Fruit fly (Drosophila melanogaster) whole organism, prepupa: ENCODE measurements around the gene nanos.

Source experiments
- Blimp-1 ChIP-seq: fragments of 200-800 bp; sonication (Bioruptor generic); optimal IDR thresholded peaks from 3 replicates; lab custom pipeline; 2017; ENCODE audit warnings: missing biosample characterization, missing genetic modification characterization, mild to moderate bottlenecking, moderate library complexity, missing genetic modification reagents
- CG10631 ChIP-seq: fragments of 200-800 bp; sonication (Bioruptor generic); optimal IDR thresholded peaks from 2 replicates; lab custom pipeline; 2016; ENCODE audit warnings: missing biosample characterization, missing genetic modification characterization
- CG10669 ChIP-seq: fragments of 200-800 bp; sonication (Bioruptor generic); optimal IDR thresholded peaks from 3 replicates; lab custom pipeline; 2018; ENCODE audit warnings: missing biosample characterization, mild to moderate bottlenecking, missing genetic modification characterization, moderate library complexity
- CG11294 ChIP-seq: fragments of 200-800 bp; sonication (Bioruptor generic); IDR thresholded peaks from 2 replicates; pipeline ENCODE4 v1.3.6; 2022; ENCODE audit warnings: missing biosample characterization, missing genetic modification characterization
- CG11762 ChIP-seq: fragments of 200-800 bp; sonication (Bioruptor generic); optimal IDR thresholded peaks from 3 replicates; lab custom pipeline; 2016; ENCODE audit warnings: missing biosample characterization, missing genetic modification characterization; ENCODE audit not compliant: insufficient read depth
- CG11902 ChIP-seq: fragments of 200-800 bp; sonication (Bioruptor generic); optimal IDR thresholded peaks from 3 replicates; lab custom pipeline; 2016; ENCODE audit warnings: missing biosample characterization, missing genetic modification characterization
- CG15336 ChIP-seq: fragments of 200-800 bp; sonication (Bioruptor generic); IDR thresholded peaks from 2 replicates; pipeline ENCODE4 v1.3.6; 2022; ENCODE audit warnings: missing biosample characterization, missing genetic modification characterization
- CG1621 ChIP-seq: fragments of 200-800 bp; sonication (Bioruptor generic); optimal IDR thresholded peaks from 3 replicates; lab custom pipeline; 2018; ENCODE audit warnings: missing biosample characterization, mild to moderate bottlenecking, missing genetic modification characterization
- CG3032 ChIP-seq: fragments of 200-800 bp; optimal IDR thresholded peaks from 2 replicates; lab custom pipeline; 2019; ENCODE audit warnings: missing biosample characterization, mild to moderate bottlenecking, missing genetic modification characterization, moderate library complexity
- CG31627 ChIP-seq: fragments of 200-800 bp; sonication (Bioruptor generic); optimal IDR thresholded peaks from 3 replicates; lab custom pipeline; 2016; ENCODE audit warnings: missing biosample characterization, missing genetic modification characterization
- CG32006 ChIP-seq: fragments of 200-800 bp; sonication (Bioruptor generic); optimal IDR thresholded peaks from 3 replicates; lab custom pipeline; 2017; ENCODE audit warnings: missing biosample characterization, mild to moderate bottlenecking, missing genetic modification characterization
- CG34406 ChIP-seq: fragments of 200-800 bp; sonication (Bioruptor generic); optimal IDR thresholded peaks from 3 replicates; lab custom pipeline; 2016; ENCODE audit warnings: missing biosample characterization, missing genetic modification characterization
- CG3919 ChIP-seq: fragments of 200-800 bp; sonication (Bioruptor generic); optimal IDR thresholded peaks from 3 replicates; lab custom pipeline; 2016; ENCODE audit warnings: missing biosample characterization, missing genetic modification characterization
- CG6163 ChIP-seq: fragments of 200-800 bp; sonication (Bioruptor generic); IDR thresholded peaks from 3 replicates; pipeline ENCODE4 v1.3.6; 2022; ENCODE audit warnings: missing biosample characterization, missing genetic modification characterization
- CG6792 ChIP-seq: fragments of 200-800 bp; sonication (Bioruptor generic); optimal IDR thresholded peaks from 3 replicates; lab custom pipeline; 2016; ENCODE audit warnings: missing biosample characterization, missing genetic modification characterization
- CG6808 ChIP-seq: fragments of 200-800 bp; sonication (Bioruptor generic); optimal IDR thresholded peaks from 3 replicates; lab custom pipeline; 2017; ENCODE audit warnings: missing biosample characterization, missing genetic modification characterization, mild to moderate bottlenecking, moderate library complexity, missing genetic modification reagents
- CG6854 ChIP-seq: fragments of 200-800 bp; sonication (Bioruptor generic); optimal IDR thresholded peaks from 2 replicates; lab custom pipeline; 2017; ENCODE audit warnings: missing biosample characterization, mild to moderate bottlenecking, missing genetic modification characterization
- CG7368 ChIP-seq: fragments of 200-800 bp; sonication (Bioruptor generic); optimal IDR thresholded peaks from 3 replicates; lab custom pipeline; 2016; ENCODE audit warnings: missing biosample characterization, missing genetic modification characterization
- CG8119 ChIP-seq: fragments of 200-800 bp; sonication (Bioruptor generic); IDR thresholded peaks from 3 replicates; pipeline ENCODE4 v1.3.6; 2022; ENCODE audit warnings: missing biosample characterization, missing genetic modification characterization
- CG8319 ChIP-seq: fragments of 200-800 bp; sonication (Bioruptor generic); optimal IDR thresholded peaks from 3 replicates; lab custom pipeline; 2016; ENCODE audit warnings: missing biosample characterization, missing genetic modification characterization
- CG8632 ChIP-seq: fragments of 200-800 bp; sonication (Bioruptor generic); optimal IDR thresholded peaks from 3 replicates; lab custom pipeline; 2016; ENCODE audit warnings: missing biosample characterization, missing genetic modification characterization
- CG9139 ChIP-seq: fragments of 200-800 bp; sonication (Bioruptor generic); optimal IDR thresholded peaks from 3 replicates; lab custom pipeline; 2017; ENCODE audit warnings: missing biosample characterization, mild to moderate bottlenecking, missing genetic modification characterization
- Eip75B ChIP-seq: fragments of 200-800 bp; sonication (Bioruptor generic); optimal IDR thresholded peaks from 3 replicates; lab custom pipeline; 2016; ENCODE audit warnings: missing biosample characterization, missing genetic modification characterization
- Eip78C ChIP-seq: fragments of 200-800 bp; sonication (Bioruptor generic); peaks from one replicate; lab custom pipeline; 2016; ENCODE audit warnings: missing biosample characterization, missing genetic modification characterization
- Eip93F ChIP-seq: fragments of 200-800 bp; sonication (Bioruptor generic); optimal IDR thresholded peaks from 2 replicates; lab custom pipeline; 2016; ENCODE audit warnings: missing biosample characterization, mild to moderate bottlenecking, missing genetic modification characterization
- Ets21C ChIP-seq: fragments of 200-800 bp; sonication (Bioruptor generic); optimal IDR thresholded peaks from 3 replicates; lab custom pipeline; 2016; ENCODE audit warnings: missing biosample characterization, missing genetic modification characterization
- Ets96B ChIP-seq: fragments of 200-800 bp; optimal IDR thresholded peaks from 2 replicates; lab custom pipeline; 2019; ENCODE audit warnings: missing biosample characterization, mild to moderate bottlenecking, missing genetic modification characterization, moderate library complexity
- Gug ChIP-seq: fragments of 200-800 bp; sonication (Bioruptor generic); IDR thresholded peaks from 2 replicates; pipeline ENCODE4 v1.3.6; 2022; ENCODE audit warnings: missing biosample characterization, missing genetic modification characterization
- Hr39 ChIP-seq: fragments of 200-800 bp; sonication (Bioruptor generic); optimal IDR thresholded peaks from 2 replicates; lab custom pipeline; 2016; ENCODE audit warnings: missing biosample characterization, missing genetic modification characterization
- Hr4 ChIP-seq: fragments of 200-800 bp; sonication (Bioruptor generic); optimal IDR thresholded peaks from 3 replicates; lab custom pipeline; 2016; ENCODE audit warnings: missing biosample characterization, missing genetic modification characterization
- Lpt ChIP-seq: fragments of 200-800 bp; sonication (Bioruptor generic); optimal IDR thresholded peaks from 3 replicates; lab custom pipeline; 2016; ENCODE audit warnings: missing biosample characterization, missing genetic modification characterization
- Met ChIP-seq: fragments of 200-800 bp; sonication (Bioruptor generic); optimal IDR thresholded peaks from 3 replicates; lab custom pipeline; 2016; ENCODE audit warnings: missing biosample characterization, missing genetic modification characterization
- Sox102F ChIP-seq: fragments of 200-800 bp; sonication (Bioruptor generic); optimal IDR thresholded peaks from 2 replicates; lab custom pipeline; 2016; ENCODE audit warnings: missing biosample characterization, mild to moderate bottlenecking, missing genetic modification characterization
- Sox14 ChIP-seq: fragments of 200-800 bp; sonication (Bioruptor generic); optimal IDR thresholded peaks from 3 replicates; lab custom pipeline; 2016; ENCODE audit warnings: missing biosample characterization, missing genetic modification characterization
- Sox15 ChIP-seq: fragments of 200-800 bp; sonication (Bioruptor generic); optimal IDR thresholded peaks from 3 replicates; lab custom pipeline; 2016; ENCODE audit warnings: missing biosample characterization, missing genetic modification characterization
- achi ChIP-seq: fragments of 200-800 bp; sonication (Bioruptor generic); optimal IDR thresholded peaks from 3 replicates; lab custom pipeline; 2016; ENCODE audit warnings: missing biosample characterization, missing genetic modification characterization
- cyc ChIP-seq: fragments of 200-800 bp; sonication (Bioruptor generic); optimal IDR thresholded peaks from 3 replicates; lab custom pipeline; 2016; ENCODE audit warnings: missing biosample characterization, missing genetic modification characterization
- dac ChIP-seq: fragments of 200-800 bp; sonication (Bioruptor generic); optimal IDR thresholded peaks from 2 replicates; lab custom pipeline; 2017; ENCODE audit warnings: missing biosample characterization, mild to moderate bottlenecking, missing genetic modification characterization
- eg ChIP-seq: fragments of 200-800 bp; sonication (Bioruptor generic); IDR thresholded peaks from 3 replicates; pipeline ENCODE4 v1.3.6; 2022; ENCODE audit warnings: missing biosample characterization, missing genetic modification characterization
- esn ChIP-seq: fragments of 200-800 bp; sonication (Bioruptor generic); optimal IDR thresholded peaks from 2 replicates; lab custom pipeline; 2016; ENCODE audit warnings: missing biosample characterization, mild to moderate bottlenecking, missing genetic modification characterization, moderate library complexity
- fd59A ChIP-seq: fragments of 200-800 bp; sonication (Bioruptor generic); optimal IDR thresholded peaks from 2 replicates; lab custom pipeline; 2017; ENCODE audit warnings: missing biosample characterization, mild to moderate bottlenecking, missing genetic modification characterization, missing genetic modification reagents
- fd85E ChIP-seq: fragments of 200-800 bp; sonication (Bioruptor generic); optimal IDR thresholded peaks from 3 replicates; lab custom pipeline; 2016; ENCODE audit warnings: missing biosample characterization, missing genetic modification characterization
- fkh ChIP-seq: fragments of 200-800 bp; sonication (Bioruptor generic); optimal IDR thresholded peaks from 3 replicates; lab custom pipeline; 2017; ENCODE audit warnings: missing biosample characterization, mild to moderate bottlenecking, missing genetic modification characterization, moderate library complexity
- lz ChIP-seq: fragments of 200-800 bp; sonication (Bioruptor generic); optimal IDR thresholded peaks from 3 replicates; lab custom pipeline; 2016; ENCODE audit warnings: missing biosample characterization, missing genetic modification characterization
- net ChIP-seq: fragments of 200-800 bp; sonication (Bioruptor generic); optimal IDR thresholded peaks from 3 replicates; lab custom pipeline; 2016; ENCODE audit warnings: missing biosample characterization, missing genetic modification characterization
- pdm3 ChIP-seq: fragments of 200-800 bp; sonication (Bioruptor generic); optimal IDR thresholded peaks from 3 replicates; lab custom pipeline; 2016; ENCODE audit warnings: missing biosample characterization, missing genetic modification characterization
- salr ChIP-seq, 2 experiments: fragments of 200-800 bp; sonication (Bioruptor generic); optimal IDR thresholded peaks; 3 replicates each; lab custom pipeline; 2016 to 2018; ENCODE audit warnings: missing biosample characterization in 2 of 2, missing genetic modification characterization in 2 of 2, mild to moderate bottlenecking in 1 of 2
- spab ChIP-seq: fragments of 200-800 bp; sonication (Bioruptor generic); optimal IDR thresholded peaks from 2 replicates; lab custom pipeline; 2017; ENCODE audit warnings: missing biosample characterization, mild to moderate bottlenecking, missing genetic modification characterization, missing genetic modification reagents
- ss ChIP-seq, 2 experiments: fragments of 200-800 bp; sonication (Bioruptor generic); optimal IDR thresholded peaks; 2 replicates in 1 of 2; 3 replicates in 1 of 2; lab custom pipeline; 2017 to 2018; ENCODE audit warnings: mild to moderate bottlenecking in 2 of 2, missing biosample characterization in 2 of 2, missing genetic modification characterization in 2 of 2, moderate library complexity in 1 of 2
- svp ChIP-seq: fragments of 200-800 bp; sonication (Bioruptor generic); peaks from one replicate; lab custom pipeline; 2016; ENCODE audit warnings: missing biosample characterization, missing genetic modification characterization
- topi ChIP-seq: fragments of 200-800 bp; sonication (Bioruptor generic); optimal IDR thresholded peaks from 3 replicates; lab custom pipeline; 2016; ENCODE audit warnings: missing biosample characterization, missing genetic modification characterization
- vri ChIP-seq: fragments of 200-800 bp; sonication (Bioruptor generic); optimal IDR thresholded peaks from 3 replicates; lab custom pipeline; 2016; ENCODE audit warnings: missing biosample characterization, mild to moderate bottlenecking, missing genetic modification characterization

The nanos gene

DNA sequence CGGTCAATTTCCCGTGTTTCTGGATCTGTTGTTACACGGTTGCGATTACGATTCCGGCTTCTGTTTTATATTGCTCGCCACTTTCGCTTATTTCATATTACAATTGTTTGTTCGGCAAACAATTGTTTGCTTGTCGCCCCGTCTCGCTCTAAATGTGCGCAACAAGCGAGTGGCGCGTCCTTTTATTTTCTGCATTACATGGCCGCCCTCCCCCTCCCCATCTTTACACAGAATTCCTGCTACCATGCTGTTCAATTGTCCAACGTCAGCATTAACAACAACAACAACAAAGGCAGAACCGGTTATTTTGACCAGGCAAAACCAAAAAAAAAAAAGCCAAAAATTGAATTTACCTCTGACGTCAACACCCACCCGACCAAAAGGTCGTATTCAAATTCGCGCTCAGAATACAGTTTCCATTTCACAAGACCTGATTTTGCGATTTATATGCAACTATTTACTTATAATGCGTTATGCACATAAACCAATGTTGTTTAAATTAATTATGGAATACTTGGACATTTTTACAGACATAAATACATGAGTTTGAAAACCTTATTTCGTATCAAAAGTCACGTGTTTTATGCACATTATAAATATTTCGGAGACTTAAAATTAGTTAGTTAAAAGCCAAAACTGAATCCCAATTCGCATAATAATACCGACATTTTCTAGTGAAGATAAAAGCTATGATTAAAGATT, 9.2 kb downstream of the nanos start:
- TF ChIP-seq CG34406 (GFP tag; lab: Kevin White, UChicago) (no peak), CG1621 (no peak), CG6792 (GFP tag; lab: Kevin White, UChicago) (no peak), CG10669 (no peak), Hr39 (peak; percentile 5), CG8119 (no peak; the same call in 2 of the 3 replicates), vri (GFP tag; lab: Kevin White, UChicago) (no peak), CG6163 (no peak), dac (GFP tag; lab: Kevin White, UChicago) (no peak), Hr4 (no peak), achi (GFP tag; lab: Kevin White, UChicago) (no peak), Blimp-1 (peak; percentile 71), CG8632 (GFP tag; lab: Kevin White, UChicago) (no peak), Met (GFP tag; lab: Kevin White, UChicago) (peak; percentile 20), CG8319 (no peak), lz (GFP tag; lab: Kevin White, UChicago) (no peak), topi (no peak), CG7368 (GFP tag; lab: Kevin White, UChicago) (no peak), Eip93F (no peak), Gug (no peak), Eip75B (no peak), fd59A (GFP tag; lab: Kevin White, UChicago) (no peak), CG15336 (GFP tag; lab: Robert Waterston, UW) (no peak), net (GFP tag; lab: Kevin White, UChicago) (no peak), Ets96B (tag; lab: Kevin White, UChicago) (no peak), salr (GFP tag; optimal IDR thresholded peaks at IDR 0.05; lab: Kevin White, UChicago) (no peak), fkh (GFP tag; lab: Kevin White, UChicago) (peak; percentile 33), Sox102F (peak; percentile 4), CG9139 (GFP tag; lab: Kevin White, UChicago) (no peak), Eip78C (GFP tag; lab: Kevin White, UChicago) (peak; percentile 73), pdm3 (GFP tag; lab: Kevin White, UChicago) (peak; percentile 35), eg (GFP tag; lab: Robert Waterston, UW) (no peak), CG3919 (GFP tag; lab: Kevin White, UChicago) (no peak), Lpt (no peak), fd85E (GFP tag; lab: Kevin White, UChicago) (no peak), cyc (GFP tag; lab: Kevin White, UChicago) (no peak), Sox15 (GFP tag; lab: Kevin White, UChicago) (no peak), CG6854 (GFP tag; lab: Kevin White, UChicago) (no peak), CG11762 (GFP tag; lab: Kevin White, UChicago) (no peak), svp (GFP tag; lab: Kevin White, UChicago) (peak; percentile 65), spab (no peak), CG31627 (GFP tag; lab: Kevin White, UChicago) (no peak), esn (GFP tag; lab: Kevin White, UChicago) (no peak), CG32006 (no peak), Sox14 (GFP tag; lab: Kevin White, UChicago) (no peak), CG6808 (GFP tag; lab: Kevin White, UChicago) (no peak), CG11294 (GFP tag; lab: Robert Waterston, UW) (no peak), CG11902 (GFP tag; lab: Kevin White, UChicago) (no peak), CG10631 (GFP tag; lab: Kevin White, UChicago) (no peak), Ets21C (no peak), CG3032 (tag; lab: Kevin White, UChicago) (no peak), ss (GFP tag; optimal IDR thresholded peaks at IDR 0.05; lab: Kevin White, UChicago) (no peak)
